Worm (Caenorhabditis elegans) whole organism, L3 larva: ENCODE results near the gene F07C3.9.

Experiments used
- ama-1 ChIP-seq: fragments of 150-350 bp; optimal IDR thresholded peaks from 2 replicates; lab custom pipeline; 2018
- elt-1 ChIP-seq: fragments of 150-350 bp; optimal IDR thresholded peaks from 2 replicates; lab custom pipeline; 2014; ENCODE audit warnings: missing biosample characterization, missing genetic modification characterization
- elt-2 ChIP-seq: sonication (generic microtip); optimal IDR thresholded peaks from 2 replicates; lab custom pipeline; 2016; ENCODE audit warnings: missing genetic modification reagents, mild to moderate bottlenecking, missing genetic modification characterization, missing compliant biosample characterization
- fos-1 ChIP-seq: fragments of 150-350 bp; optimal IDR thresholded peaks from 2 replicates; lab custom pipeline; 2014; ENCODE audit warnings: missing biosample characterization, missing genetic modification characterization
- lin-39 ChIP-seq: fragments of 150-350 bp; optimal IDR thresholded peaks from 2 replicates; lab custom pipeline; 2018; ENCODE audit warnings: missing biosample characterization, missing genetic modification reagents, missing genetic modification characterization
- nhr-237 ChIP-seq: fragments of 150-350 bp; optimal IDR thresholded peaks from 2 replicates; lab custom pipeline; 2014; ENCODE audit warnings: missing biosample characterization, missing genetic modification characterization
- nhr-43 ChIP-seq: sonication (generic microtip); optimal IDR thresholded peaks from 2 replicates; lab custom pipeline; 2016; ENCODE audit warnings: mild to moderate bottlenecking, missing genetic modification characterization, missing compliant biosample characterization; ENCODE audit not compliant: poor library complexity, severe bottlenecking
- nhr-77 ChIP-seq: fragments of 150-350 bp; optimal IDR thresholded peaks from 2 replicates; lab custom pipeline; 2014; ENCODE audit warnings: missing biosample characterization, missing genetic modification characterization
- pha-4 ChIP-seq: fragments of 150-350 bp; optimal IDR thresholded peaks from 2 replicates; lab custom pipeline; 2014; ENCODE audit warnings: missing biosample characterization, missing genetic modification reagents, missing genetic modification characterization
- pqm-1 ChIP-seq: fragments of 150-350 bp; optimal IDR thresholded peaks from 2 replicates; lab custom pipeline; 2017; ENCODE audit warnings: missing biosample characterization, missing genetic modification characterization, inconsistent platforms
- skn-1 ChIP-seq: fragments of 150-350 bp; optimal IDR thresholded peaks from 2 replicates; lab custom pipeline; 2014; ENCODE audit warnings: missing biosample characterization, missing genetic modification characterization
- snpc-4 ChIP-seq: fragments of 150-350 bp; optimal IDR thresholded peaks from 2 replicates; lab custom pipeline; 2014; ENCODE audit warnings: missing biosample characterization, missing genetic modification characterization
- unc-62 ChIP-seq: fragments of 150-350 bp; sonication (generic microtip); optimal IDR thresholded peaks from 4 replicates; lab custom pipeline; 2014; ENCODE audit warnings: missing biosample characterization, missing genetic modification reagents, missing genetic modification characterization

ce11 chrV:9268202-9268601 lies 13.8 kb upstream of the F07C3.9 start:
- TF ChIP-seq nhr-237 (tag; lab: Kevin White, UChicago) (no peak), unc-62 (GFP tag; lab: Kevin White, UChicago) (no peak), elt-1 (tag; lab: Kevin White, UChicago) (no peak), lin-39 (tag; lab: Kevin White, UChicago) (no peak), nhr-43 (tag; lab: Kevin White, UChicago) (no peak), pqm-1 (tag; lab: Kevin White, UChicago) (no peak), pha-4 (no peak), elt-2 (tag; lab: Kevin White, UChicago) (no peak), skn-1 (tag; lab: Kevin White, UChicago) (no peak), ama-1 (lab: Kevin White, UChicago) (no peak), nhr-77 (no peak), snpc-4 (tag; lab: Kevin White, UChicago) (no peak), fos-1 (tag; lab: Kevin White, UChicago) (no peak)
